Worm (Caenorhabditis elegans): ENCODE data around the gene lin-46.

- TF ChIP-seq nhr-77 (tag; optimal IDR thresholded peaks at IDR 0.05) (no peak), ceh-82 (tag; optimal IDR thresholded peaks at IDR 0.05) (no peak), fos-1 (tag; optimal IDR thresholded peaks at IDR 0.05) (no peak), elt-3 (tag; optimal IDR thresholded peaks at IDR 0.05) (no peak)
Observed at ce11 chrV:13013158-13013557, 44.5 kb downstream of the lin-46 start, which contains the start of gene try-10.
